Fruit fly (Drosophila melanogaster) whole organism, embryonic: ENCODE data around the gene eco.
A peak's percentile ranks its signal among the peaks of the same experiment; 100 is the strongest.

ENCODE experiments used
- Atf3 ChIP-seq: fragments of 200-800 bp; sonication (Bioruptor generic); optimal IDR thresholded peaks from 3 replicates; lab custom pipeline; 2016; ENCODE audit warnings: missing biosample characterization, missing genetic modification characterization
- Bteb2 ChIP-seq: fragments of 200-800 bp; sonication (Bioruptor generic); optimal IDR thresholded peaks from 2 replicates; lab custom pipeline; 2016; ENCODE audit warnings: missing biosample characterization, missing genetic modification characterization
- CG10543 ChIP-seq: fragments of 200-800 bp; sonication (Bioruptor generic); optimal IDR thresholded peaks from 3 replicates; lab custom pipeline; 2017; ENCODE audit warnings: missing biosample characterization, mild to moderate bottlenecking, missing genetic modification characterization, moderate library complexity
- CG10979 ChIP-seq: fragments of 200-800 bp; sonication (Bioruptor generic); optimal IDR thresholded peaks from 2 replicates; lab custom pipeline; 2018; ENCODE audit warnings: missing biosample characterization, mild to moderate bottlenecking, missing genetic modification characterization, moderate library complexity
- CG11696 ChIP-seq: fragments of 200-800 bp; sonication (Bioruptor generic); IDR thresholded peaks from 2 replicates; pipeline ENCODE4 v1.3.6; 2022; ENCODE audit warnings: missing biosample characterization, missing genetic modification characterization
- CG12071 ChIP-seq: fragments of 200-800 bp; sonication (Bioruptor generic); optimal IDR thresholded peaks from 3 replicates; lab custom pipeline; 2018; ENCODE audit warnings: missing biosample characterization, mild to moderate bottlenecking, missing genetic modification characterization
- CG12769 ChIP-seq: fragments of 200-800 bp; sonication (Bioruptor generic); optimal IDR thresholded peaks from 2 replicates; lab custom pipeline; 2019; ENCODE audit warnings: missing biosample characterization, mild to moderate bottlenecking, missing genetic modification characterization, moderate library complexity
- CG14441 ChIP-seq: fragments of 200-800 bp; sonication (Bioruptor generic); IDR thresholded peaks from 2 replicates; pipeline ENCODE4 v1.3.6; 2022; ENCODE audit warnings: missing biosample characterization, missing genetic modification characterization
- CG14710 ChIP-seq: fragments of 200-800 bp; sonication (Bioruptor generic); optimal IDR thresholded peaks from 3 replicates; lab custom pipeline; 2019; ENCODE audit warnings: missing biosample characterization, mild to moderate bottlenecking, missing genetic modification characterization, moderate library complexity
- CG1529 ChIP-seq: fragments of 200-800 bp; sonication (Bioruptor generic); optimal IDR thresholded peaks from 3 replicates; lab custom pipeline; 2018; ENCODE audit warnings: missing biosample characterization, missing genetic modification characterization
- CG15696 ChIP-seq: fragments of 200-800 bp; sonication (Bioruptor generic); optimal IDR thresholded peaks from 2 replicates; lab custom pipeline; 2019; ENCODE audit warnings: missing biosample characterization, mild to moderate bottlenecking, missing genetic modification characterization, moderate library complexity
- CG1602 ChIP-seq: fragments of 200-800 bp; sonication (Bioruptor generic); optimal IDR thresholded peaks from 3 replicates; lab custom pipeline; 2016; ENCODE audit warnings: missing biosample characterization, missing genetic modification characterization
- CG18764 ChIP-seq: fragments of 200-800 bp; sonication (Bioruptor generic); optimal IDR thresholded peaks from 3 replicates; lab custom pipeline; 2016; ENCODE audit warnings: missing biosample characterization, missing genetic modification characterization
- CG2116 ChIP-seq: fragments of 200-800 bp; sonication (Bioruptor generic); optimal IDR thresholded peaks from 3 replicates; lab custom pipeline; 2018; ENCODE audit warnings: missing biosample characterization, mild to moderate bottlenecking, missing genetic modification characterization
- CG2875 ChIP-seq: fragments of 200-800 bp; sonication (Bioruptor generic); optimal IDR thresholded peaks from 2 replicates; lab custom pipeline; 2017; ENCODE audit warnings: missing biosample characterization, mild to moderate bottlenecking, missing genetic modification characterization, missing genetic modification reagents
- CG31224 ChIP-seq: fragments of 200-800 bp; sonication (Bioruptor generic); IDR thresholded peaks from 2 replicates; pipeline ENCODE4 v1.3.6; 2022; ENCODE audit warnings: missing biosample characterization, missing genetic modification characterization
- CG31388 ChIP-seq: fragments of 200-800 bp; sonication (Bioruptor generic); optimal IDR thresholded peaks from 2 replicates; lab custom pipeline; 2016; ENCODE audit warnings: missing biosample characterization, missing genetic modification characterization
- CG32767 ChIP-seq: fragments of 200-800 bp; sonication (Bioruptor generic); IDR thresholded peaks from 2 replicates; pipeline ENCODE4 v1.3.6; 2022; ENCODE audit warnings: missing biosample characterization, missing genetic modification characterization
- CG33557 ChIP-seq: fragments of 200-800 bp; sonication (Bioruptor generic); optimal IDR thresholded peaks from 2 replicates; lab custom pipeline; 2019; ENCODE audit warnings: missing biosample characterization, mild to moderate bottlenecking, missing genetic modification characterization, moderate library complexity
- CG34376 ChIP-seq: fragments of 200-800 bp; sonication (Bioruptor generic); optimal IDR thresholded peaks from 2 replicates; lab custom pipeline; 2018; ENCODE audit warnings: missing biosample characterization, mild to moderate bottlenecking, missing genetic modification characterization
- CG4282 ChIP-seq: fragments of 200-800 bp; sonication (Bioruptor generic); optimal IDR thresholded peaks from 2 replicates; lab custom pipeline; 2016; ENCODE audit warnings: missing biosample characterization, missing genetic modification characterization
- CG4328 ChIP-seq: fragments of 200-800 bp; sonication (Bioruptor generic); optimal IDR thresholded peaks from 3 replicates; lab custom pipeline; 2017; ENCODE audit warnings: missing biosample characterization, missing genetic modification reagents, missing genetic modification characterization
- CG7357 ChIP-seq: fragments of 200-800 bp; sonication (Bioruptor generic); IDR thresholded peaks from 3 replicates; pipeline ENCODE4 v1.3.6; 2022; ENCODE audit warnings: missing biosample characterization, missing genetic modification characterization
- D19A ChIP-seq: fragments of 200-800 bp; optimal IDR thresholded peaks from 3 replicates; lab custom pipeline; 2019; ENCODE audit warnings: missing biosample characterization, mild to moderate bottlenecking, missing genetic modification characterization, moderate library complexity
- H15 ChIP-seq: fragments of 200-800 bp; sonication (Bioruptor generic); IDR thresholded peaks from 3 replicates; pipeline ENCODE4 v1.3.6; 2022; ENCODE audit warnings: missing biosample characterization, missing genetic modification characterization
- Nf-YA ChIP-seq: fragments of 200-800 bp; sonication (Bioruptor generic); IDR thresholded peaks from 2 replicates; pipeline ENCODE4 v1.3.6; 2022; ENCODE audit warnings: missing biosample characterization, missing genetic modification characterization
- Nf-YB ChIP-seq: fragments of 200-800 bp; sonication (Bioruptor generic); optimal IDR thresholded peaks from 3 replicates; lab custom pipeline; 2019; ENCODE audit warnings: missing biosample characterization, mild to moderate bottlenecking, missing genetic modification characterization, moderate library complexity
- Oli ChIP-seq: fragments of 200-800 bp; sonication (Bioruptor generic); optimal IDR thresholded peaks from 2 replicates; lab custom pipeline; 2018; ENCODE audit warnings: missing biosample characterization, mild to moderate bottlenecking, missing genetic modification characterization, moderate library complexity
- Ssrp ChIP-seq: fragments of 200-800 bp; sonication (Bioruptor generic); optimal IDR thresholded peaks from 2 replicates; lab custom pipeline; 2018; ENCODE audit warnings: missing biosample characterization, mild to moderate bottlenecking, missing genetic modification characterization, moderate library complexity
- YL-1 ChIP-seq: fragments of 200-800 bp; sonication (Bioruptor generic); optimal IDR thresholded peaks from 3 replicates; lab custom pipeline; 2017; ENCODE audit warnings: missing biosample characterization, mild to moderate bottlenecking, missing genetic modification characterization
- ara ChIP-seq: fragments of 200-800 bp; sonication (Bioruptor generic); IDR thresholded peaks from 2 replicates; pipeline ENCODE4 v1.3.6; 2022; ENCODE audit warnings: missing biosample characterization, missing genetic modification characterization
- bowl ChIP-seq: fragments of 200-800 bp; sonication (Bioruptor generic); IDR thresholded peaks from 2 replicates; pipeline ENCODE4 v1.3.6; 2022; ENCODE audit warnings: missing biosample characterization, missing genetic modification characterization
- cas ChIP-seq: fragments of 200-800 bp; sonication (Bioruptor generic); IDR thresholded peaks from 2 replicates; pipeline ENCODE4 v1.3.6; 2022; ENCODE audit warnings: missing biosample characterization, missing genetic modification characterization
- cg ChIP-seq: fragments of 200-800 bp; sonication (Bioruptor generic); optimal IDR thresholded peaks from 3 replicates; lab custom pipeline; 2019; ENCODE audit warnings: missing biosample characterization, mild to moderate bottlenecking, missing genetic modification characterization, moderate library complexity
- chif ChIP-seq, 2 experiments: fragments of 200-800 bp; sonication (Bioruptor generic); optimal IDR thresholded peaks; 3 replicates each; lab custom pipeline; 2016; ENCODE audit warnings: missing biosample characterization in 2 of 2, missing genetic modification characterization in 2 of 2
- dan ChIP-seq: fragments of 200-800 bp; sonication (Bioruptor generic); IDR thresholded peaks from 2 replicates; pipeline ENCODE4 v1.3.6; 2022; ENCODE audit warnings: missing biosample characterization, missing genetic modification characterization
- dm ChIP-seq: fragments of 200-800 bp; sonication (Bioruptor generic); optimal IDR thresholded peaks from 3 replicates; lab custom pipeline; 2016; ENCODE audit warnings: missing biosample characterization, missing genetic modification characterization
- dmrt11E ChIP-seq: fragments of 200-800 bp; sonication (Bioruptor generic); optimal IDR thresholded peaks from 3 replicates; lab custom pipeline; 2018; ENCODE audit warnings: missing biosample characterization, mild to moderate bottlenecking, missing genetic modification characterization, moderate library complexity
- ems ChIP-seq: fragments of 200-800 bp; sonication (Bioruptor generic); optimal IDR thresholded peaks from 3 replicates; lab custom pipeline; 2016; ENCODE audit warnings: missing biosample characterization, missing genetic modification characterization
- hbn ChIP-seq: fragments of 200-800 bp; sonication (Bioruptor generic); IDR thresholded peaks from 2 replicates; pipeline ENCODE4 v1.3.6; 2022; ENCODE audit warnings: missing biosample characterization, missing genetic modification characterization; ENCODE audit not compliant: partially characterized antibody
- jumu ChIP-seq: fragments of 200-800 bp; sonication (Bioruptor generic); optimal IDR thresholded peaks from 3 replicates; lab custom pipeline; 2016; ENCODE audit warnings: missing biosample characterization, missing genetic modification characterization
- klu ChIP-seq: fragments of 200-800 bp; sonication (Bioruptor generic); IDR thresholded peaks from 2 replicates; pipeline ENCODE4 v1.3.6; 2022; ENCODE audit warnings: missing biosample characterization, missing genetic modification characterization
- lbe ChIP-seq: fragments of 200-800 bp; sonication (Bioruptor generic); optimal IDR thresholded peaks from 2 replicates; lab custom pipeline; 2016; ENCODE audit warnings: missing biosample characterization, mild to moderate bottlenecking, missing genetic modification characterization
- oc ChIP-seq: fragments of 200-800 bp; sonication (Bioruptor generic); optimal IDR thresholded peaks from 2 replicates; lab custom pipeline; 2018; ENCODE audit warnings: missing biosample characterization, mild to moderate bottlenecking, missing genetic modification characterization, moderate library complexity
- tio ChIP-seq: fragments of 200-800 bp; sonication (Bioruptor generic); optimal IDR thresholded peaks from 2 replicates; lab custom pipeline; 2017; ENCODE audit warnings: missing biosample characterization, missing genetic modification characterization, inconsistent platforms
- tll ChIP-seq, 2 experiments: fragments of 200-800 bp in 1 of 2; fragments of >200 bp in 1 of 2; sonication (Bioruptor generic) in 1 of 2; optimal IDR thresholded peaks; 2 replicates each; lab custom pipeline; 2017 to 2019; ENCODE audit warnings: missing biosample characterization in 2 of 2, missing genetic modification characterization in 2 of 2, mild to moderate bottlenecking in 1 of 2, moderate library complexity in 1 of 2
- tup ChIP-seq: fragments of 200-800 bp; sonication (Bioruptor generic); optimal IDR thresholded peaks from 2 replicates; lab custom pipeline; 2016; ENCODE audit warnings: missing biosample characterization, mild to moderate bottlenecking, missing genetic modification characterization, moderate library complexity
- vvl ChIP-seq: fragments of 200-800 bp; sonication (Bioruptor generic); IDR thresholded peaks from 2 replicates; pipeline ENCODE4 v1.3.6; 2022; ENCODE audit warnings: missing biosample characterization, missing genetic modification characterization
- zfh1 ChIP-seq: fragments of 200-800 bp; sonication (Bioruptor generic); IDR thresholded peaks from 3 replicates; pipeline ENCODE4 v1.3.6; 2022; ENCODE audit warnings: missing biosample characterization, missing genetic modification characterization

Gene eco

DNA sequence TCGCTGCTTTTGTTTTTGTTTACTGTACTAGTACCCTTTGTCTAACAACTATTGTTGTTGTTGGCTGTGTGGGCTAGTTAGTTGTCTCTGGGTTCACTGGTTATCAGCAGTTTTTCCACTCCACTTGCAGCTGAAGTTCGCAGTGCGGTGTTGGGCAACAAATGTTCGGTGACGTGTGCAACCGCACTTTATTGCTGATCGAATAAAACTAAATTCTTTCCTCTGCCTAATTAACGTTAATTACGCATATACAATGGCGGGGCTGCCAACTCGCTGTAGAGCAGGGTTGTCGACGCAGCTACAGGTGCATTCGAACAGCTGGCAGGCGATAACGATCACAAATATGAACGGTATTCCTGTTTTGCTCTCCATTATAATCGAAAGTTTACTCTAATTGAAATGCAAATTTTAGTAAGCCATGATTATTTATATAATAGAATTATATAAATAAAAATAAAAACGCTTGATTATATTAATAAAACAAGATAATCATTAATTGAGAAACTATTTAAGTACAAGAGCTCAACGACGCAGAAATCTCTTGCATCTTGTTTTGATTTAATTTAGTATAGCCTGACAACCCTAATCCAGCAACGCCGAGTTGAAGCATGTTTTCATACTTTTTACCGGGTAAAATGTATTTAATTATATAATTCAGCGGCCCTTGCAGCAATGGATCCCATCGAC is 10.4 kb downstream of the eco start, which contains the start of the genes mrva, CG42307 and mus312 (continued):
- TF ChIP-seq dan (GFP tag; lab: Robert Waterston, UW) (no peak), CG33557 (GFP tag; lab: Kevin White, UChicago) (peak; percentile 93), CG1602 (GFP tag; lab: Kevin White, UChicago) (peak; percentile 81), CG4328 (GFP tag; lab: Kevin White, UChicago) (peak; percentile 92), CG14710 (tag; lab: Kevin White, UChicago) (peak; percentile 95), CG2116 (GFP tag; lab: Kevin White, UChicago) (peak; percentile 85), Oli (tag; lab: Kevin White, UChicago) (peak; percentile 89), CG34376 (GFP tag; lab: Kevin White, UChicago) (peak; percentile 48), zfh1 (GFP tag; lab: Robert Waterston, UW) (peak; percentile 85), dm (GFP tag; lab: Kevin White, UChicago) (peak; percentile 24), hbn (no peak; the same call in 1 of the 2 replicates), ara (GFP tag; lab: Robert Waterston, UW) (peak; percentile 60; the same call in 1 of the 2 replicates), CG18764 (GFP tag; lab: Kevin White, UChicago) (peak; percentile 83), CG10979 (peak; percentile 90), Nf-YB (GFP tag; lab: Kevin White, UChicago) (peak; percentile 77), Nf-YA (GFP tag; lab: Robert Waterston, UW) (peak; percentile 46; the same call in 1 of the 2 replicates), Atf3 (GFP tag; lab: Kevin White, UChicago) (peak; percentile 49), D19A (tag; lab: Kevin White, UChicago) (peak; percentile 88), CG31224 (GFP tag; lab: Robert Waterston, UW) (peak; percentile 78), Bteb2 (GFP tag; lab: Kevin White, UChicago) (peak; percentile 14), klu (peak; percentile 56; the same call in 1 of the 2 replicates), lbe (peak; percentile 68), oc (tag; lab: Kevin White, UChicago) (peak; percentile 84), ems (GFP tag; lab: Kevin White, UChicago) (peak; percentile 33), tll (GFP tag; optimal IDR thresholded peaks at IDR 0.05; lab: Kevin White, UChicago) (peak in 1 of 2 experiments; percentile 17), vvl (GFP tag; lab: Robert Waterston, UW) (peak; percentile 92), tup (GFP tag; lab: Kevin White, UChicago) (peak; percentile 42), CG31388 (GFP tag; lab: Kevin White, UChicago) (peak; percentile 69), CG11696 (GFP tag; lab: Robert Waterston, UW) (peak; percentile 52; the same call in 1 of the 2 replicates), bowl (GFP tag; lab: Robert Waterston, UW) (no peak), CG14441 (GFP tag; lab: Robert Waterston, UW) (peak; percentile 69), CG12769 (no peak), CG7357 (GFP tag; lab: Robert Waterston, UW) (peak; percentile 79), chif (GFP tag; optimal IDR thresholded peaks at IDR 0.05; lab: Kevin White, UChicago) (peak in 1 of 2 experiments; percentile 49), CG32767 (GFP tag; lab: Robert Waterston, UW) (peak; percentile 87), tio (GFP tag; lab: Kevin White, UChicago) (no peak), YL-1 (peak; percentile 95), CG10543 (GFP tag; lab: Kevin White, UChicago) (peak; percentile 96), CG12071 (GFP tag; lab: Kevin White, UChicago) (no peak), CG15696 (peak; percentile 89), cg (GFP tag; lab: Kevin White, UChicago) (no peak), H15 (GFP tag; lab: Robert Waterston, UW) (peak; percentile 77), CG1529 (no peak), Ssrp (tag; lab: Kevin White, UChicago) (peak; percentile 93), jumu (GFP tag; lab: Kevin White, UChicago) (peak; percentile 1), CG4282 (GFP tag; lab: Kevin White, UChicago) (no peak), cas (GFP tag; lab: Robert Waterston, UW) (peak; percentile 49; the same call in 1 of the 2 replicates), CG2875 (GFP tag; lab: Kevin White, UChicago) (peak; percentile 52), dmrt11E (tag; lab: Kevin White, UChicago) (peak; percentile 91)
